Fruit fly (Drosophila melanogaster) whole organism, prepupa: ENCODE results near the gene CG6839.

Experiments used
- Blimp-1 ChIP-seq: fragments of 200-800 bp; sonication (Bioruptor generic); optimal IDR thresholded peaks from 3 replicates; lab custom pipeline; 2017; ENCODE audit warnings: missing biosample characterization, missing genetic modification characterization, mild to moderate bottlenecking, moderate library complexity, missing genetic modification reagents
- CG11294 ChIP-seq: fragments of 200-800 bp; sonication (Bioruptor generic); IDR thresholded peaks from 2 replicates; pipeline ENCODE4 v1.3.6; 2022; ENCODE audit warnings: missing biosample characterization, missing genetic modification characterization
- CG11762 ChIP-seq: fragments of 200-800 bp; sonication (Bioruptor generic); optimal IDR thresholded peaks from 3 replicates; lab custom pipeline; 2016; ENCODE audit warnings: missing biosample characterization, missing genetic modification characterization; ENCODE audit not compliant: insufficient read depth
- CG15336 ChIP-seq: fragments of 200-800 bp; sonication (Bioruptor generic); IDR thresholded peaks from 2 replicates; pipeline ENCODE4 v1.3.6; 2022; ENCODE audit warnings: missing biosample characterization, missing genetic modification characterization
- CG1621 ChIP-seq: fragments of 200-800 bp; sonication (Bioruptor generic); optimal IDR thresholded peaks from 3 replicates; lab custom pipeline; 2018; ENCODE audit warnings: missing biosample characterization, mild to moderate bottlenecking, missing genetic modification characterization
- CG16779 ChIP-seq: fragments of 200-800 bp; sonication (Bioruptor generic); optimal IDR thresholded peaks from 3 replicates; lab custom pipeline; 2017; ENCODE audit warnings: missing biosample characterization, mild to moderate bottlenecking, missing genetic modification characterization
- CG3032 ChIP-seq: fragments of 200-800 bp; optimal IDR thresholded peaks from 2 replicates; lab custom pipeline; 2019; ENCODE audit warnings: missing biosample characterization, mild to moderate bottlenecking, missing genetic modification characterization, moderate library complexity
- CG34406 ChIP-seq: fragments of 200-800 bp; sonication (Bioruptor generic); optimal IDR thresholded peaks from 3 replicates; lab custom pipeline; 2016; ENCODE audit warnings: missing biosample characterization, missing genetic modification characterization
- CG4318 ChIP-seq: fragments of 200-800 bp; sonication (Bioruptor generic); optimal IDR thresholded peaks from 3 replicates; lab custom pipeline; 2017; ENCODE audit warnings: missing biosample characterization, mild to moderate bottlenecking, missing genetic modification characterization
- CG6163 ChIP-seq: fragments of 200-800 bp; sonication (Bioruptor generic); IDR thresholded peaks from 3 replicates; pipeline ENCODE4 v1.3.6; 2022; ENCODE audit warnings: missing biosample characterization, missing genetic modification characterization
- CG6276 ChIP-seq: fragments of 200-800 bp; sonication (Bioruptor generic); optimal IDR thresholded peaks from 2 replicates; lab custom pipeline; 2017; ENCODE audit warnings: missing biosample characterization, mild to moderate bottlenecking, missing genetic modification characterization
- CG6792 ChIP-seq: fragments of 200-800 bp; sonication (Bioruptor generic); optimal IDR thresholded peaks from 3 replicates; lab custom pipeline; 2016; ENCODE audit warnings: missing biosample characterization, missing genetic modification characterization
- CG6808 ChIP-seq: fragments of 200-800 bp; sonication (Bioruptor generic); optimal IDR thresholded peaks from 3 replicates; lab custom pipeline; 2017; ENCODE audit warnings: missing biosample characterization, missing genetic modification characterization, mild to moderate bottlenecking, moderate library complexity, missing genetic modification reagents
- CG6854 ChIP-seq: fragments of 200-800 bp; sonication (Bioruptor generic); optimal IDR thresholded peaks from 2 replicates; lab custom pipeline; 2017; ENCODE audit warnings: missing biosample characterization, mild to moderate bottlenecking, missing genetic modification characterization
- CG8119 ChIP-seq: fragments of 200-800 bp; sonication (Bioruptor generic); IDR thresholded peaks from 3 replicates; pipeline ENCODE4 v1.3.6; 2022; ENCODE audit warnings: missing biosample characterization, missing genetic modification characterization
- CG8319 ChIP-seq: fragments of 200-800 bp; sonication (Bioruptor generic); optimal IDR thresholded peaks from 3 replicates; lab custom pipeline; 2016; ENCODE audit warnings: missing biosample characterization, missing genetic modification characterization
- CG8632 ChIP-seq: fragments of 200-800 bp; sonication (Bioruptor generic); optimal IDR thresholded peaks from 3 replicates; lab custom pipeline; 2016; ENCODE audit warnings: missing biosample characterization, missing genetic modification characterization
- CG9139 ChIP-seq: fragments of 200-800 bp; sonication (Bioruptor generic); optimal IDR thresholded peaks from 3 replicates; lab custom pipeline; 2017; ENCODE audit warnings: missing biosample characterization, mild to moderate bottlenecking, missing genetic modification characterization
- Eip75B ChIP-seq: fragments of 200-800 bp; sonication (Bioruptor generic); optimal IDR thresholded peaks from 3 replicates; lab custom pipeline; 2016; ENCODE audit warnings: missing biosample characterization, missing genetic modification characterization
- Eip78C ChIP-seq: fragments of 200-800 bp; sonication (Bioruptor generic); peaks from one replicate; lab custom pipeline; 2016; ENCODE audit warnings: missing biosample characterization, missing genetic modification characterization
- Eip93F ChIP-seq: fragments of 200-800 bp; sonication (Bioruptor generic); optimal IDR thresholded peaks from 2 replicates; lab custom pipeline; 2016; ENCODE audit warnings: missing biosample characterization, mild to moderate bottlenecking, missing genetic modification characterization
- Ets21C ChIP-seq: fragments of 200-800 bp; sonication (Bioruptor generic); optimal IDR thresholded peaks from 3 replicates; lab custom pipeline; 2016; ENCODE audit warnings: missing biosample characterization, missing genetic modification characterization
- Ets96B ChIP-seq: fragments of 200-800 bp; optimal IDR thresholded peaks from 2 replicates; lab custom pipeline; 2019; ENCODE audit warnings: missing biosample characterization, mild to moderate bottlenecking, missing genetic modification characterization, moderate library complexity
- Gug ChIP-seq: fragments of 200-800 bp; sonication (Bioruptor generic); IDR thresholded peaks from 2 replicates; pipeline ENCODE4 v1.3.6; 2022; ENCODE audit warnings: missing biosample characterization, missing genetic modification characterization
- Hr39 ChIP-seq: fragments of 200-800 bp; sonication (Bioruptor generic); optimal IDR thresholded peaks from 2 replicates; lab custom pipeline; 2016; ENCODE audit warnings: missing biosample characterization, missing genetic modification characterization
- Lpt ChIP-seq: fragments of 200-800 bp; sonication (Bioruptor generic); optimal IDR thresholded peaks from 3 replicates; lab custom pipeline; 2016; ENCODE audit warnings: missing biosample characterization, missing genetic modification characterization
- Met ChIP-seq: fragments of 200-800 bp; sonication (Bioruptor generic); optimal IDR thresholded peaks from 3 replicates; lab custom pipeline; 2016; ENCODE audit warnings: missing biosample characterization, missing genetic modification characterization
- Smox ChIP-seq: fragments of 200-800 bp; sonication (Bioruptor generic); optimal IDR thresholded peaks from 3 replicates; lab custom pipeline; 2016; ENCODE audit warnings: missing biosample characterization, missing genetic modification characterization
- Sox102F ChIP-seq: fragments of 200-800 bp; sonication (Bioruptor generic); optimal IDR thresholded peaks from 2 replicates; lab custom pipeline; 2016; ENCODE audit warnings: missing biosample characterization, mild to moderate bottlenecking, missing genetic modification characterization
- Sox15 ChIP-seq: fragments of 200-800 bp; sonication (Bioruptor generic); optimal IDR thresholded peaks from 3 replicates; lab custom pipeline; 2016; ENCODE audit warnings: missing biosample characterization, missing genetic modification characterization
- cyc ChIP-seq: fragments of 200-800 bp; sonication (Bioruptor generic); optimal IDR thresholded peaks from 3 replicates; lab custom pipeline; 2016; ENCODE audit warnings: missing biosample characterization, missing genetic modification characterization
- dac ChIP-seq: fragments of 200-800 bp; sonication (Bioruptor generic); optimal IDR thresholded peaks from 2 replicates; lab custom pipeline; 2017; ENCODE audit warnings: missing biosample characterization, mild to moderate bottlenecking, missing genetic modification characterization
- dsx ChIP-seq: fragments of 200-800 bp; optimal IDR thresholded peaks from 3 replicates; lab custom pipeline; 2019; ENCODE audit warnings: missing biosample characterization, mild to moderate bottlenecking, missing genetic modification characterization, moderate library complexity; ENCODE audit not compliant: poor library complexity, severe bottlenecking
- eg ChIP-seq: fragments of 200-800 bp; sonication (Bioruptor generic); IDR thresholded peaks from 3 replicates; pipeline ENCODE4 v1.3.6; 2022; ENCODE audit warnings: missing biosample characterization, missing genetic modification characterization
- esn ChIP-seq: fragments of 200-800 bp; sonication (Bioruptor generic); optimal IDR thresholded peaks from 2 replicates; lab custom pipeline; 2016; ENCODE audit warnings: missing biosample characterization, mild to moderate bottlenecking, missing genetic modification characterization, moderate library complexity
- fd59A ChIP-seq: fragments of 200-800 bp; sonication (Bioruptor generic); optimal IDR thresholded peaks from 2 replicates; lab custom pipeline; 2017; ENCODE audit warnings: missing biosample characterization, mild to moderate bottlenecking, missing genetic modification characterization, missing genetic modification reagents
- fkh ChIP-seq: fragments of 200-800 bp; sonication (Bioruptor generic); optimal IDR thresholded peaks from 3 replicates; lab custom pipeline; 2017; ENCODE audit warnings: missing biosample characterization, mild to moderate bottlenecking, missing genetic modification characterization, moderate library complexity
- lz ChIP-seq: fragments of 200-800 bp; sonication (Bioruptor generic); optimal IDR thresholded peaks from 3 replicates; lab custom pipeline; 2016; ENCODE audit warnings: missing biosample characterization, missing genetic modification characterization
- net ChIP-seq: fragments of 200-800 bp; sonication (Bioruptor generic); optimal IDR thresholded peaks from 3 replicates; lab custom pipeline; 2016; ENCODE audit warnings: missing biosample characterization, missing genetic modification characterization
- salr ChIP-seq, 2 experiments: fragments of 200-800 bp; sonication (Bioruptor generic); optimal IDR thresholded peaks; 3 replicates each; lab custom pipeline; 2016 to 2018; ENCODE audit warnings: missing biosample characterization in 2 of 2, missing genetic modification characterization in 2 of 2, mild to moderate bottlenecking in 1 of 2
- spab ChIP-seq: fragments of 200-800 bp; sonication (Bioruptor generic); optimal IDR thresholded peaks from 2 replicates; lab custom pipeline; 2017; ENCODE audit warnings: missing biosample characterization, mild to moderate bottlenecking, missing genetic modification characterization, missing genetic modification reagents
- ss ChIP-seq, 2 experiments: fragments of 200-800 bp; sonication (Bioruptor generic); optimal IDR thresholded peaks; 2 replicates in 1 of 2; 3 replicates in 1 of 2; lab custom pipeline; 2017 to 2018; ENCODE audit warnings: mild to moderate bottlenecking in 2 of 2, missing biosample characterization in 2 of 2, missing genetic modification characterization in 2 of 2, moderate library complexity in 1 of 2
- vri ChIP-seq: fragments of 200-800 bp; sonication (Bioruptor generic); optimal IDR thresholded peaks from 3 replicates; lab custom pipeline; 2016; ENCODE audit warnings: missing biosample characterization, mild to moderate bottlenecking, missing genetic modification characterization

The CG6839 gene

DNA sequence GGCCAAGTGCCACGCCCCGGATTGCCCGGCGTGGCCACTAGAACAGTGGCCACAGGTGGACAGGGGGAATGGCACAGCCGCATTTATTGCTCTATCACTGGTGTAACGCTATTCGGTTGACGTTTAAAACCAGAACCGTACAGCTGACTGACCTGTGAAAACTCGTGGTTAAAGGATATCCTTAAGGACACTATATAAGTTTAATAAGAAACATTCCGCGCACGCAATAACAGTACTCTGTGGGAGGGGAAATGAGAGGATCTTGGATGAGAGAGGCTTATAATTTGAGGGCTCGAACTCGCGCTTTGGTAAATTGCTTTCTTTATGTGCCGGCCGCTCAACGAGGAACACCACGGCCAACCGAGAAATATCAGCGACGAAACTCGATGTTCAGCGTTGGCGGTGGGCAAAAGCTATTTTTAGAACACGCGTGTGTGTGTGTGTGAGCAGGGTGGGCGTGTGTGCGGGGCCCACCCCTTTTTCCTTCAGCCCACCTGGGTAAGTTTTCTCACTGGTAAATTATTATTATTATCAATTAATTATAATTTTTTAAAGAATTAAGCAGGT lies 21.0 kb upstream of the CG6839 start (continued):
- TF ChIP-seq fkh, result no peak
- TF ChIP-seq fd59A, result no peak

DNA sequence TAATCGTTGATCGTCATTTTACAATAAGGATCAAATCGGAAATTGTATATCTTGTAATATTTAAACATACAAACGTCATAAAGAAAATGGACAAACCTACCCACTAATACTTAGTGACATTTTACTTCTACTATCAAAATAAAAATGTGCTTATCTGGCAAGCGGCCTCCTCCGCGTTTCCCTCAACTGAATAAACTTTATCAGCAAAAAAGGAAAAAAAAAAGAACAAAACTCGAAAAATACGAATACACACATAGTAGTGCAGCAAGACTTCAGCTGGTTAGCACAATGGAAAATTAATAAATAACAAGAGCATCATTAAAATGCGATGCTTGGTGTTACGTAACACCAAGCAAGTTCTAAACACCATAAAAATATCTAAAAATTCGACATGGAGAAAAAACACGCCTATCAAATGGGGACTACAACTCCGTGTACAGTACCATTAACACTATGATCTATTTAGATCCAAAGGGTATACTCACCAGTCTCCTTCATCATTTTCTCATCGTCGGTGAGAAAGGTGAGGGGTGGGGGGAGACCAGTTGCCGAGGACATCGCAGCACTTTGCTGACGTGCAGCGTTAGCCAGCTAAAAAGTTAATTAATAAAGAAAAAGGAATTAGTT lies 19.8 kb upstream of the CG6839 start:
- TF ChIP-seq CG6792 (GFP tag; lab: Kevin White, UChicago) (no peak), vri (GFP tag; lab: Kevin White, UChicago) (peak; percentile 77)

DNA sequence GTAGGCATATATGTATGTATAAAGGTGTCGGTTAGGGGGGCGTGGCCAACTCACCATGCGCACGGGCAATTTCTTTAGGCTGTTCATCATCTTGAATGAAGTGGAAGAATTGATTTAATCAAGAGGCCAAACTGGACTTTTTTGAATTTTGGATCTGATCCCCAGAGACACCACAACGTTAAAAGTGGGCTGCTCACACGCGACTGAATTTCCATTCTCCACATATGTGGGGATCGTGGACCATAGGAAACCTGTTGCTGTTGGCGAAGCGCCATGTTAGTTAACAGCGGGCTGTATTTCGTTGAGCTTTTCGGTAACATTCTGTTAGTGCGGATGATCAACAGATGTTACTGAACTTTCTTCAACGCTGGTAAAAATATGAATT lies 19.3 kb upstream of the CG6839 start, which contains the start of gene CG3902:
TSS of gene CG3902 (minus strand) at position 208 of the 385 bp plus-strand sequence.
- TF ChIP-seq vri (GFP tag; lab: Kevin White, UChicago), result peak; percentile 73
- TF ChIP-seq Met (GFP tag; lab: Kevin White, UChicago), result no peak
- peak; percentile 22 for TF ChIP-seq net (GFP tag; lab: Kevin White, UChicago)
- peak; percentile 57; the same call in 1 of the 3 replicates for TF ChIP-seq CG6163
- TF ChIP-seq Smox (GFP tag; lab: Kevin White, UChicago), result no peak
- TF ChIP-seq spab (GFP tag; lab: Kevin White, UChicago), result no peak
- no peak for TF ChIP-seq Ets21C
- no peak for TF ChIP-seq CG6808 (GFP tag; lab: Kevin White, UChicago)
- TF ChIP-seq CG8119 (GFP tag; lab: Robert Waterston, UW), result peak; percentile 44; the same call in 1 of the 3 replicates
- no peak for TF ChIP-seq CG6792 (GFP tag; lab: Kevin White, UChicago)
- TF ChIP-seq CG6854 (GFP tag; lab: Kevin White, UChicago), result peak; percentile 75
- TF ChIP-seq lz (GFP tag; lab: Kevin White, UChicago), result no peak
- peak; percentile 25 for TF ChIP-seq dsx
- no peak for TF ChIP-seq fkh
- peak; percentile 26 for TF ChIP-seq esn
- no peak for TF ChIP-seq Ets96B (tag; lab: Kevin White, UChicago)
- TF ChIP-seq CG11762 (GFP tag; lab: Kevin White, UChicago), result no peak
- TF ChIP-seq Blimp-1 (GFP tag; lab: Kevin White, UChicago), result no peak
- peak; percentile 14 for TF ChIP-seq Eip75B (GFP tag; lab: Kevin White, UChicago)
- no peak for TF ChIP-seq CG1621
- peak; percentile 38 to 77 for TF ChIP-seq ss (GFP tag; optimal IDR thresholded peaks at IDR 0.05; lab: Kevin White, UChicago)
- no peak for TF ChIP-seq dac
- TF ChIP-seq Hr39 (GFP tag; lab: Kevin White, UChicago), result no peak
- TF ChIP-seq CG4318, result no peak
- TF ChIP-seq CG15336 (GFP tag; lab: Robert Waterston, UW), result peak; percentile 49; the same call in 1 of the 2 replicates
- no peak for TF ChIP-seq Lpt (GFP tag; lab: Kevin White, UChicago)
- TF ChIP-seq Eip78C (GFP tag; lab: Kevin White, UChicago), result peak; percentile 78
- no peak for TF ChIP-seq fd59A
- TF ChIP-seq CG11294 (GFP tag; lab: Robert Waterston, UW), result no peak
- TF ChIP-seq CG16779, result no peak
- no peak for TF ChIP-seq CG8319 (GFP tag; lab: Kevin White, UChicago)
- no peak for TF ChIP-seq Eip93F (GFP tag; lab: Kevin White, UChicago)
- no peak for TF ChIP-seq CG3032 (tag; lab: Kevin White, UChicago)
- TF ChIP-seq CG9139 (GFP tag; lab: Kevin White, UChicago), result peak; percentile 28
- no peak for TF ChIP-seq cyc (GFP tag; lab: Kevin White, UChicago)
- TF ChIP-seq CG6276, result no peak
- TF ChIP-seq Sox15 (GFP tag; lab: Kevin White, UChicago), result no peak
- no peak for TF ChIP-seq Gug
- TF ChIP-seq CG34406 (GFP tag; lab: Kevin White, UChicago), result no peak
- no peak for TF ChIP-seq salr (GFP tag; optimal IDR thresholded peaks at IDR 0.05; lab: Kevin White, UChicago)
- peak; percentile 59; the same call in 1 of the 3 replicates for TF ChIP-seq eg (GFP tag; lab: Robert Waterston, UW)
- no peak for TF ChIP-seq CG8632 (GFP tag; lab: Kevin White, UChicago)
- no peak for TF ChIP-seq Sox102F (GFP tag; lab: Kevin White, UChicago)
- TF ChIP-seq, all 60 proteins: peak for 13
